Fruit fly (Drosophila melanogaster): ENCODE results near the gene CG43965.

The CG43965 gene

dm6 chr3L:8682551-8683375, 42.8 kb downstream of the CG43965 start (continued):
- TF ChIP-seq so (GFP tag; IDR thresholded peaks at IDR 0.05): no peak
- TF ChIP-seq gsb-n (tag; optimal IDR thresholded peaks at IDR 0.05): no peak
- peak; percentile 3 for TF ChIP-seq CG11504 (tag; optimal IDR thresholded peaks at IDR 0.05)
- no peak for TF ChIP-seq lola (GFP tag; optimal IDR thresholded peaks at IDR 0.05)
- no peak for TF ChIP-seq esg (GFP tag; conservative IDR thresholded peaks at IDR 0.05)
- TF ChIP-seq gsb (GFP tag; IDR thresholded peaks at IDR 0.05): no peak
- no peak for TF ChIP-seq Chrac-16 (GFP tag; optimal IDR thresholded peaks at IDR 0.05)
- TF ChIP-seq CG14441 (GFP tag; IDR thresholded peaks at IDR 0.05): no peak
- peak; percentile 20 for TF ChIP-seq CG2712 (tag; optimal IDR thresholded peaks at IDR 0.05)
- TF ChIP-seq ase (GFP tag; IDR thresholded peaks at IDR 0.05): no peak
- no peak for TF ChIP-seq Nf-YC (tag; optimal IDR thresholded peaks at IDR 0.05)
- TF ChIP-seq Dbx (GFP tag; IDR thresholded peaks at IDR 0.05): no peak
- TF ChIP-seq Doc2 (GFP tag; IDR thresholded peaks at IDR 0.05): no peak
- no peak for TF ChIP-seq salm (tag; optimal IDR thresholded peaks at IDR 0.05)
- TF ChIP-seq CG10654 (GFP tag; optimal IDR thresholded peaks at IDR 0.05): no peak
- no peak for TF ChIP-seq hbn (GFP tag; IDR thresholded peaks at IDR 0.05; ENCODE audit: partially characterized antibody)
- peak; percentile 9 for TF ChIP-seq CG7839 (tag; optimal IDR thresholded peaks at IDR 0.05)
- peak; percentile 9 for TF ChIP-seq Blimp-1 (GFP tag; optimal IDR thresholded peaks at IDR 0.05)
- no peak for TF ChIP-seq Doc3 (GFP tag; IDR thresholded peaks at IDR 0.05; ENCODE audit: partially characterized antibody)
- no peak for TF ChIP-seq nom (GFP tag; optimal IDR thresholded peaks at IDR 0.05)
- peak; percentile 12 for TF ChIP-seq CG8281 (tag; optimal IDR thresholded peaks at IDR 0.05)
- no peak for TF ChIP-seq row (GFP tag; IDR thresholded peaks at IDR 0.05)
- peak; percentile 40 for TF ChIP-seq CG3995 (GFP tag; optimal IDR thresholded peaks at IDR 0.05)
- TF ChIP-seq usp (GFP tag; optimal IDR thresholded peaks at IDR 0.05): no peak
- TF ChIP-seq CG8359 (GFP tag; optimal IDR thresholded peaks at IDR 0.05; ENCODE audit: borderline replicate concordance): no peak
- TF ChIP-seq CG7271 (tag; optimal IDR thresholded peaks at IDR 0.05): no peak
- TF ChIP-seq CG11456 (GFP tag; IDR thresholded peaks at IDR 0.05): no peak
- TF ChIP-seq NC2β (GFP tag; optimal IDR thresholded peaks at IDR 0.05): no peak
- no peak for TF ChIP-seq Elba2 (GFP tag; optimal IDR thresholded peaks at IDR 0.05)
- no peak for TF ChIP-seq CG7786 (GFP tag; optimal IDR thresholded peaks at IDR 0.05)
- TF ChIP-seq Sry-δ (GFP tag; optimal IDR thresholded peaks at IDR 0.05): no peak
- no peak for TF ChIP-seq Camta (GFP tag; optimal IDR thresholded peaks at IDR 0.05)
- TF ChIP-seq HLH54F (GFP tag; optimal IDR thresholded peaks at IDR 0.05): no peak
- TF ChIP-seq Sox100B (GFP tag; optimal IDR thresholded peaks at IDR 0.05): no peak
- TF ChIP-seq Oli (tag; optimal IDR thresholded peaks at IDR 0.05): no peak
- no peak for TF ChIP-seq bsh (GFP tag; optimal IDR thresholded peaks at IDR 0.05)
- TF ChIP-seq CG13624 (GFP tag; optimal IDR thresholded peaks at IDR 0.05): peak; percentile 29
- no peak for TF ChIP-seq Tbp (GFP tag; optimal IDR thresholded peaks at IDR 0.05)
- no peak for TF ChIP-seq ham (GFP tag; IDR thresholded peaks at IDR 0.05)
- no peak for TF ChIP-seq CG8478 (optimal IDR thresholded peaks at IDR 0.05)
- 0 out of 2 replicates have a peak, but pooled peaks have one; percentile 42 for TF ChIP-seq sens-2 (GFP tag; IDR thresholded peaks at IDR 0.05)
- no peak for TF ChIP-seq Bgb (GFP tag; IDR thresholded peaks at IDR 0.05; ENCODE audit: partially characterized antibody)
- no peak for TF ChIP-seq E2f2 (GFP tag; IDR thresholded peaks at IDR 0.05)
- TF ChIP-seq CG1024 (GFP tag; IDR thresholded peaks at IDR 0.05): no peak
- TF ChIP-seq insv (GFP tag; optimal IDR thresholded peaks at IDR 0.05): no peak
- no peak for TF ChIP-seq gce (GFP tag; IDR thresholded peaks at IDR 0.05)
- TF ChIP-seq CG1603 (tag; optimal IDR thresholded peaks at IDR 0.05): no peak
- no peak for TF ChIP-seq CG6654 (GFP tag; optimal IDR thresholded peaks at IDR 0.05)
- peak; percentile 28 for TF ChIP-seq CG34376 (GFP tag; optimal IDR thresholded peaks at IDR 0.05)
